Fruit fly (Drosophila melanogaster): ENCODE data around the gene msl-3.

dm6 chr3L:7128214-7129008 is 3.1 kb upstream of the msl-3 start, which contains the start of the genes Acbp4 and Acbp6:
- TF ChIP-seq psq (optimal IDR thresholded peaks at IDR 0.05), result no peak
- TF ChIP-seq CG8478 (optimal IDR thresholded peaks at IDR 0.05), result no peak
- no peak for TF ChIP-seq pan (optimal IDR thresholded peaks at IDR 0.05)
